Worm (Caenorhabditis elegans): ENCODE measurements around the gene rhr-1.

rhr-1 gene

ce11 chrV:5405053-5405452 is 22.9 kb upstream of the rhr-1 start, which contains the start of gene dmsr-7:
Gene dmsr-7 (plus strand): TSS chrV:5405353.
- TF ChIP-seq K09A11.1 (tag; optimal IDR thresholded peaks at IDR 0.05; ENCODE audit: insufficient read depth): no peak
- no peak for TF ChIP-seq fkh-10 (GFP tag; optimal IDR thresholded peaks at IDR 0.05)
- TF ChIP-seq ceh-30 (tag; optimal IDR thresholded peaks at IDR 0.05): no peak
- TF ChIP-seq ceh-48 (tag; optimal IDR thresholded peaks at IDR 0.05): no peak
- TF ChIP-seq rnt-1 (tag; optimal IDR thresholded peaks at IDR 0.05): no peak
- no peak for TF ChIP-seq pha-2 (tag; optimal IDR thresholded peaks at IDR 0.05)
- TF ChIP-seq unc-42 (tag; optimal IDR thresholded peaks at IDR 0.05): no peak
- no peak for TF ChIP-seq dmd-4 (tag; optimal IDR thresholded peaks at IDR 0.05; ENCODE audit: borderline replicate concordance)
- TF ChIP-seq pha-4 (tag; optimal IDR thresholded peaks at IDR 0.05): no peak

ce11 chrV:5408223-5408622 is 19.7 kb upstream of the rhr-1 start, which contains the start of gene C25A6.1:
Gene C25A6.1 (plus strand): TSS chrV:5408523.
- TF ChIP-seq ama-1 (optimal IDR thresholded peaks at IDR 0.05) (no peak), hlh-15 (tag; optimal IDR thresholded peaks at IDR 0.05) (no peak), ahr-1 (tag; optimal IDR thresholded peaks at IDR 0.05) (no peak), ceh-24 (tag; optimal IDR thresholded peaks at IDR 0.05) (no peak), ceh-34 (tag; optimal IDR thresholded peaks at IDR 0.05) (no peak), rnt-1 (tag; optimal IDR thresholded peaks at IDR 0.05) (no peak), unc-42 (tag; optimal IDR thresholded peaks at IDR 0.05) (no peak), F13H6.1 (tag; optimal IDR thresholded peaks at IDR 0.05) (no peak), unc-55 (GFP tag; optimal IDR thresholded peaks at IDR 0.05) (no peak), pha-2 (tag; optimal IDR thresholded peaks at IDR 0.05) (no peak), ceh-18 (tag; optimal IDR thresholded peaks at IDR 0.05) (no peak), unc-86 (tag; optimal IDR thresholded peaks at IDR 0.05) (no peak), ref-2 (tag; optimal IDR thresholded peaks at IDR 0.05) (no peak), T23F11.4 (GFP tag; optimal IDR thresholded peaks at IDR 0.05) (no peak)

- no peak for TF ChIP-seq pax-1 (tag; optimal IDR thresholded peaks at IDR 0.05)
- TF ChIP-seq unc-55 (GFP tag; optimal IDR thresholded peaks at IDR 0.05): peak; percentile 94
Measured at ce11 chrV:5408921-5409320, 19.0 kb upstream of the rhr-1 start.

ce11 chrV:5410679-5411078 is 17.3 kb upstream of the rhr-1 start, which contains the start of gene F08F3.4:
Gene F08F3.4 (plus strand): TSS chrV:5410955.
- TF ChIP-seq K09A11.1 (tag; optimal IDR thresholded peaks at IDR 0.05; ENCODE audit: insufficient read depth) (no peak), hlh-13 (GFP tag; optimal IDR thresholded peaks at IDR 0.05) (no peak), hlh-30 (tag; optimal IDR thresholded peaks at IDR 0.05; ENCODE audit: insufficient read depth) (no peak), ahr-1 (tag; optimal IDR thresholded peaks at IDR 0.05) (no peak), sox-4 (tag; optimal IDR thresholded peaks at IDR 0.05) (no peak), ceh-6 (GFP tag; optimal IDR thresholded peaks at IDR 0.05) (no peak), rnt-1 (tag; optimal IDR thresholded peaks at IDR 0.05) (no peak), tbx-2 (tag; optimal IDR thresholded peaks at IDR 0.05) (no peak), madf-2 (tag; optimal IDR thresholded peaks at IDR 0.05) (no peak), ceh-2 (tag; optimal IDR thresholded peaks at IDR 0.05) (no peak)

ce11 chrV:5412808-5413405 is 15.1 kb upstream of the rhr-1 start, which contains the start of gene F08F3.10:
Gene F08F3.10 (plus strand): TSS chrV:5413355.
- no peak for TF ChIP-seq syd-9 (tag; optimal IDR thresholded peaks at IDR 0.05)
- no peak for TF ChIP-seq pax-1 (tag; optimal IDR thresholded peaks at IDR 0.05)
- no peak for TF ChIP-seq odd-2 (tag; optimal IDR thresholded peaks at IDR 0.05)
- no peak for TF ChIP-seq dmd-4 (tag; optimal IDR thresholded peaks at IDR 0.05; ENCODE audit: borderline replicate concordance)
- no peak for TF ChIP-seq ceh-2 (tag; optimal IDR thresholded peaks at IDR 0.05)
- TF ChIP-seq nhr-232 (tag; optimal IDR thresholded peaks at IDR 0.05): no peak
- no peak for TF ChIP-seq hlh-8 (tag; optimal IDR thresholded peaks at IDR 0.05)
- TF ChIP-seq ceh-34 (tag; optimal IDR thresholded peaks at IDR 0.05): no peak
- no peak for TF ChIP-seq fkh-10 (GFP tag; optimal IDR thresholded peaks at IDR 0.05)
- TF ChIP-seq fkh-6 (tag; optimal IDR thresholded peaks at IDR 0.05): no peak
- TF ChIP-seq F13H6.1 (tag; optimal IDR thresholded peaks at IDR 0.05): no peak
- TF ChIP-seq hlh-30 (tag; optimal IDR thresholded peaks at IDR 0.05; ENCODE audit: insufficient read depth): no peak
- no peak for TF ChIP-seq pag-3 (tag; optimal IDR thresholded peaks at IDR 0.05; ENCODE audit: borderline replicate concordance)
- no peak for TF ChIP-seq unc-55 (GFP tag; optimal IDR thresholded peaks at IDR 0.05)
- TF ChIP-seq pros-1 (tag; optimal IDR thresholded peaks at IDR 0.05): no peak
- no peak for TF ChIP-seq unc-86 (tag; optimal IDR thresholded peaks at IDR 0.05)
- TF ChIP-seq ceh-14 (tag; optimal IDR thresholded peaks at IDR 0.05): no peak
- no peak for TF ChIP-seq Y22D7AL.16 (tag; optimal IDR thresholded peaks at IDR 0.05)
- TF ChIP-seq ahr-1 (tag; optimal IDR thresholded peaks at IDR 0.05): no peak
- TF ChIP-seq eyg-1 (tag; optimal IDR thresholded peaks at IDR 0.05): no peak
